Worm (Caenorhabditis elegans) whole organism, L3 larva: ENCODE data around the gene srb-3.

Source experiments
- ZK546.5 ChIP-seq: sonication (generic microtip); optimal IDR thresholded peaks from 2 replicates; lab custom pipeline; 2017; ENCODE audit warnings: missing biosample characterization, missing genetic modification characterization
- ama-1 ChIP-seq: fragments of 150-350 bp; optimal IDR thresholded peaks from 2 replicates; lab custom pipeline; 2018
- ceh-28 ChIP-seq: fragments of 150-350 bp; optimal IDR thresholded peaks from 2 replicates; lab custom pipeline; 2014; ENCODE audit warnings: missing biosample characterization, missing genetic modification reagents, missing genetic modification characterization
- ceh-82 ChIP-seq: fragments of 150-350 bp; optimal IDR thresholded peaks from 2 replicates; lab custom pipeline; 2014; ENCODE audit warnings: missing biosample characterization, missing genetic modification characterization
- ceh-9 ChIP-seq: sonication (generic microtip); optimal IDR thresholded peaks from 2 replicates; lab custom pipeline; 2018; ENCODE audit warnings: missing biosample characterization, missing genetic modification characterization
- daf-12 ChIP-seq: fragments of 150-350 bp; optimal IDR thresholded peaks from 2 replicates; lab custom pipeline; 2014; ENCODE audit warnings: missing biosample characterization, missing genetic modification reagents, missing genetic modification characterization
- egl-27 ChIP-seq: sonication (generic microtip); optimal IDR thresholded peaks from 4 replicates; lab custom pipeline; 2017; ENCODE audit warnings: missing biosample characterization, missing genetic modification reagents, missing genetic modification characterization
- egl-5 ChIP-seq: fragments of 150-350 bp; optimal IDR thresholded peaks from 2 replicates; lab custom pipeline; 2017; ENCODE audit warnings: missing biosample characterization, missing genetic modification reagents, missing genetic modification characterization, inconsistent platforms
- elt-1 ChIP-seq: fragments of 150-350 bp; optimal IDR thresholded peaks from 2 replicates; lab custom pipeline; 2014; ENCODE audit warnings: missing biosample characterization, missing genetic modification characterization
- elt-2 ChIP-seq: sonication (generic microtip); optimal IDR thresholded peaks from 2 replicates; lab custom pipeline; 2016; ENCODE audit warnings: missing genetic modification reagents, mild to moderate bottlenecking, missing genetic modification characterization, missing compliant biosample characterization
- elt-3 ChIP-seq, 3 experiments: fragments of 150-350 bp in 1 of 3; sonication (generic microtip) in 2 of 3; optimal IDR thresholded peaks; 2 replicates in 2 of 3; 4 replicates in 1 of 3; lab custom pipeline; 2014 to 2017; ENCODE audit warnings: missing biosample characterization in 3 of 3, missing genetic modification characterization in 3 of 3
- eor-1 ChIP-seq, 2 experiments: fragments of 150-350 bp; optimal IDR thresholded peaks; 2 replicates each; lab custom pipeline; 2014 to 2018; ENCODE audit warnings: missing biosample characterization in 2 of 2, missing genetic modification characterization in 2 of 2
- fkh-10 ChIP-seq: sonication (generic microtip); optimal IDR thresholded peaks from 2 replicates; lab custom pipeline; 2017; ENCODE audit warnings: missing biosample characterization, missing genetic modification reagents, missing genetic modification characterization
- fos-1 ChIP-seq: fragments of 150-350 bp; optimal IDR thresholded peaks from 2 replicates; lab custom pipeline; 2014; ENCODE audit warnings: missing biosample characterization, missing genetic modification characterization
- hmg-11 ChIP-seq: sonication (generic microtip); optimal IDR thresholded peaks from 2 replicates; lab custom pipeline; 2016; ENCODE audit warnings: missing genetic modification characterization, missing compliant biosample characterization
- jun-1 ChIP-seq: fragments of 150-350 bp; optimal IDR thresholded peaks from 2 replicates; lab custom pipeline; 2014; ENCODE audit warnings: missing biosample characterization, missing genetic modification reagents, missing genetic modification characterization
- lin-15B ChIP-seq: fragments of 150-350 bp; optimal IDR thresholded peaks from 2 replicates; lab custom pipeline; 2014; ENCODE audit warnings: missing biosample characterization, missing genetic modification characterization
- lin-39 ChIP-seq: fragments of 150-350 bp; optimal IDR thresholded peaks from 2 replicates; lab custom pipeline; 2018; ENCODE audit warnings: missing biosample characterization, missing genetic modification reagents, missing genetic modification characterization
- lsy-12 ChIP-seq: sonication (generic microtip); optimal IDR thresholded peaks from 2 replicates; lab custom pipeline; 2016; ENCODE audit warnings: mild to moderate bottlenecking, missing genetic modification characterization, missing compliant biosample characterization
- mdl-1 ChIP-seq: fragments of 150-350 bp; optimal IDR thresholded peaks from 2 replicates; lab custom pipeline; 2014; ENCODE audit warnings: missing biosample characterization, missing genetic modification characterization
- mml-1 ChIP-seq: fragments of 150-350 bp; sonication (generic microtip); optimal IDR thresholded peaks from 3 replicates; lab custom pipeline; 2014; ENCODE audit warnings: missing biosample characterization, missing genetic modification characterization
- nfya-1 ChIP-seq: sonication (generic microtip); optimal IDR thresholded peaks from 2 replicates; lab custom pipeline; 2017; ENCODE audit warnings: missing genetic modification characterization, mild to moderate bottlenecking, missing compliant biosample characterization, antibody characterized with exemption, moderate library complexity; ENCODE audit not compliant: insufficient read depth
- nhr-11 ChIP-seq: fragments of 150-350 bp; optimal IDR thresholded peaks from 2 replicates; lab custom pipeline; 2014; ENCODE audit warnings: missing biosample characterization, missing genetic modification characterization
- nhr-12 ChIP-seq: fragments of 150-350 bp; optimal IDR thresholded peaks from 2 replicates; lab custom pipeline; 2014; ENCODE audit warnings: missing biosample characterization, missing genetic modification characterization
- nhr-23 ChIP-seq: fragments of 150-350 bp; optimal IDR thresholded peaks from 2 replicates; lab custom pipeline; 2014; ENCODE audit warnings: missing biosample characterization, missing genetic modification reagents, missing genetic modification characterization
- nhr-237 ChIP-seq: fragments of 150-350 bp; optimal IDR thresholded peaks from 2 replicates; lab custom pipeline; 2014; ENCODE audit warnings: missing biosample characterization, missing genetic modification characterization
- nhr-25 ChIP-seq: sonication (generic microtip); optimal IDR thresholded peaks from 2 replicates; lab custom pipeline; 2017; ENCODE audit warnings: missing biosample characterization, missing genetic modification characterization
- nhr-28 ChIP-seq: fragments of 150-350 bp; optimal IDR thresholded peaks from 2 replicates; lab custom pipeline; 2014; ENCODE audit warnings: missing biosample characterization, missing genetic modification characterization
- nhr-43 ChIP-seq: sonication (generic microtip); optimal IDR thresholded peaks from 2 replicates; lab custom pipeline; 2016; ENCODE audit warnings: mild to moderate bottlenecking, missing genetic modification characterization, missing compliant biosample characterization; ENCODE audit not compliant: poor library complexity, severe bottlenecking
- nhr-76 ChIP-seq: fragments of 150-350 bp; sonication (generic microtip); optimal IDR thresholded peaks from 5 replicates; lab custom pipeline; 2014; ENCODE audit warnings: missing biosample characterization, missing genetic modification characterization
- pha-4 ChIP-seq: fragments of 150-350 bp; optimal IDR thresholded peaks from 2 replicates; lab custom pipeline; 2014; ENCODE audit warnings: missing biosample characterization, missing genetic modification reagents, missing genetic modification characterization
- pqm-1 ChIP-seq: fragments of 150-350 bp; optimal IDR thresholded peaks from 2 replicates; lab custom pipeline; 2017; ENCODE audit warnings: missing biosample characterization, missing genetic modification characterization, inconsistent platforms
- sea-2 ChIP-seq: fragments of 150-350 bp; sonication (generic microtip); optimal IDR thresholded peaks from 4 replicates; lab custom pipeline; 2014; ENCODE audit warnings: missing biosample characterization, missing genetic modification reagents, missing genetic modification characterization
- skn-1 ChIP-seq: fragments of 150-350 bp; optimal IDR thresholded peaks from 2 replicates; lab custom pipeline; 2014; ENCODE audit warnings: missing biosample characterization, missing genetic modification characterization
- snpc-4 ChIP-seq: fragments of 150-350 bp; optimal IDR thresholded peaks from 2 replicates; lab custom pipeline; 2014; ENCODE audit warnings: missing biosample characterization, missing genetic modification characterization
- tbx-2 ChIP-seq: sonication (generic microtip); optimal IDR thresholded peaks from 2 replicates; lab custom pipeline; 2016; ENCODE audit warnings: mild to moderate bottlenecking, missing genetic modification characterization, missing compliant biosample characterization
- unc-39 ChIP-seq: sonication (generic microtip); optimal IDR thresholded peaks from 4 replicates; lab custom pipeline; 2017; ENCODE audit warnings: missing biosample characterization, missing genetic modification characterization
- unc-62 ChIP-seq: fragments of 150-350 bp; sonication (generic microtip); optimal IDR thresholded peaks from 4 replicates; lab custom pipeline; 2014; ENCODE audit warnings: missing biosample characterization, missing genetic modification reagents, missing genetic modification characterization
- zag-1 ChIP-seq: fragments of 150-350 bp; optimal IDR thresholded peaks from 2 replicates; lab custom pipeline; 2014; ENCODE audit warnings: missing biosample characterization, missing genetic modification characterization
- ztf-11 ChIP-seq: fragments of 150-350 bp; optimal IDR thresholded peaks from 2 replicates; lab custom pipeline; 2014; ENCODE audit warnings: missing biosample characterization, missing genetic modification characterization
- ztf-4 ChIP-seq: fragments of 150-350 bp; optimal IDR thresholded peaks from 2 replicates; lab custom pipeline; 2014; ENCODE audit warnings: missing biosample characterization, missing genetic modification characterization

srb-3 gene

ce11 chrII:5184661-5185545 is 18.3 kb upstream of the srb-3 start:
- TF ChIP-seq fos-1 (tag; lab: Kevin White, UChicago) (peak; percentile 6), ceh-9 (no peak), pqm-1 (peak; percentile 87), elt-2 (peak; percentile 99), pha-4 (peak; percentile 62)

DNA sequence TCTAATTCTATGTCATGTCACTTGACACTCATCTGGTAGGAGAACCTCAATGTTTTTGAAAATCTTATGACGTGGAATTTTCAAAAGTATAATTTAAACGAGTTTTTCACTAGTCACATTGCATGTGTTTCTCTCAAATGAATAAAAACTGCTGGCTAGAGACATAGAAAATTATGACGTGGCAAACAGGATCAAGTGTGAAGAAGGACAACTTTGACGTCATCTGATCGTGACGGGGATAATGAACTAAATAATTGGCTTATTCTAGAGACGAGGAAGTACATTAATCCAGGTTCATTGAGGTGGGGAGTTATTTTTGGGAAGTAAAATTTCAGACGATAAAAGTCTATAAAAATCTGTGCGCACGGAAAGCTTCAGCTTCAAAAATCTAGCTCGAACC is 16.6 kb upstream of the srb-3 start:
- TF ChIP-seq nhr-25 (tag; lab: Kevin White, UChicago) (peak; percentile 50), nhr-23 (tag; lab: Kevin White, UChicago) (peak; percentile 20), jun-1 (tag; lab: Kevin White, UChicago) (no peak)
- TF ChIP-seq, all 47 proteins: peak for 2

DNA sequence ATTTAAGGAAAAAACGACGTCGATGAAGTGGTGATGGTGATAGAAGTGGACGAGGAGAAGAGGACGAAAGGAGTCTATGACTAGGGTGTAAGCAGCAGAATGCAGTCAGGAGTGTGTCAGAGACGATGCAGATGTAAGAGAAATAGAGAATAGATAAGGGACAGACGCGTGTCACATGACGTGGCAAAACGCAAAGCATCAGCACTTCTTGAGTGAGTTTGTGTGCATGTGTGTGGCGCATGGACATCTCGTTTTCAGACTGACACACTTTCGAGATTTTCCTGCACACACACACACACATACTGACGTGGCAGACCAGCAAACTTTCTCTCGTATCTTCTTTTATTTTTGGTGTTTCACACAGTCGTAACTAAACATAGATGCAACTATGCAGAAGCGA is 15.8 kb upstream of the srb-3 start:
- TF ChIP-seq elt-1 (tag; lab: Kevin White, UChicago), result peak; percentile 15
- peak; percentile 99 for TF ChIP-seq elt-2
- TF ChIP-seq pqm-1, result peak; percentile 89
- TF ChIP-seq ama-1 (lab: Kevin White, UChicago), result peak; percentile 39
- no peak for TF ChIP-seq unc-62
- no peak for TF ChIP-seq mml-1 (tag; lab: Kevin White, UChicago)
- TF ChIP-seq hmg-11 (tag; lab: Kevin White, UChicago), result peak; percentile 44
- no peak for TF ChIP-seq nhr-28
- peak; percentile 71 for TF ChIP-seq nfya-1 (tag; lab: Kevin White, UChicago)
- TF ChIP-seq ztf-11 (tag; lab: Kevin White, UChicago), result no peak
- TF ChIP-seq nhr-43 (tag; lab: Kevin White, UChicago), result peak; percentile 68
- TF ChIP-seq nhr-237 (tag; lab: Kevin White, UChicago), result no peak
- TF ChIP-seq nhr-23 (tag; lab: Kevin White, UChicago), result peak; percentile 18
- no peak for TF ChIP-seq egl-5
- TF ChIP-seq ceh-28 (tag; lab: Kevin White, UChicago), result peak; percentile 11
- TF ChIP-seq snpc-4 (tag; lab: Kevin White, UChicago), result peak; percentile 20
- peak; percentile 30 for TF ChIP-seq lin-39
- peak; percentile 48 for TF ChIP-seq pha-4
- peak; percentile 30 for TF ChIP-seq jun-1 (tag; lab: Kevin White, UChicago)
- no peak for TF ChIP-seq nhr-76 (tag; lab: Kevin White, UChicago)
- peak; percentile 51 for TF ChIP-seq nhr-25 (tag; lab: Kevin White, UChicago)
- no peak for TF ChIP-seq lin-15B (tag; lab: Kevin White, UChicago)
- TF ChIP-seq ceh-82 (tag; lab: Kevin White, UChicago), result no peak
- peak; percentile 75 for TF ChIP-seq skn-1 (tag; lab: Kevin White, UChicago)
- TF ChIP-seq nhr-11, result no peak

- TF ChIP-seq egl-27 (tag; lab: Kevin White, UChicago) (no peak), ceh-28 (tag; lab: Kevin White, UChicago) (peak; percentile 38), mml-1 (tag; lab: Kevin White, UChicago) (no peak), lin-39 (peak; percentile 71), ztf-11 (tag; lab: Kevin White, UChicago) (no peak), ZK546.5 (no peak), daf-12 (tag; lab: Kevin White, UChicago) (no peak), egl-5 (peak; percentile 63), ceh-82 (tag; lab: Kevin White, UChicago) (no peak), fkh-10 (GFP tag; lab: Kevin White, UChicago) (peak; percentile 40), nhr-12 (no peak), nhr-11 (no peak), elt-3 (tag; optimal IDR thresholded peaks at IDR 0.05; lab: Kevin White, UChicago) (no peak), zag-1 (no peak), elt-1 (tag; lab: Kevin White, UChicago) (peak; percentile 52), unc-39 (tag; lab: Kevin White, UChicago) (no peak), ceh-9 (no peak), pha-4 (peak; percentile 28), fos-1 (tag; lab: Kevin White, UChicago) (no peak), elt-2 (peak; percentile 61), sea-2 (GFP tag; lab: Kevin White, UChicago) (no peak), nhr-25 (tag; lab: Kevin White, UChicago) (peak; percentile 56), unc-62 (peak; percentile 60), nhr-28 (no peak), nhr-237 (tag; lab: Kevin White, UChicago) (no peak), hmg-11 (tag; lab: Kevin White, UChicago) (peak; percentile 49), nfya-1 (tag; lab: Kevin White, UChicago) (peak; percentile 73), ztf-4 (peak; percentile 46), ama-1 (lab: Kevin White, UChicago) (no peak), jun-1 (tag; lab: Kevin White, UChicago) (peak; percentile 59), lin-15B (tag; lab: Kevin White, UChicago) (peak; percentile 37), nhr-43 (tag; lab: Kevin White, UChicago) (peak; percentile 63), eor-1 (tag; optimal IDR thresholded peaks at IDR 0.05; lab: Kevin White, UChicago) (no peak), mdl-1 (tag; lab: Kevin White, UChicago) (peak; percentile 62), lsy-12 (tag; lab: Kevin White, UChicago) (peak; percentile 56), tbx-2 (tag; lab: Kevin White, UChicago) (peak; percentile 71), skn-1 (tag; lab: Kevin White, UChicago) (no peak)
Measured at ce11 chrII:5181497-5181896, 14.9 kb upstream of the srb-3 start.
